Worm (Caenorhabditis elegans) whole organism, L3 larva: ENCODE measurements around the gene ver-3.

Experiments
- R02D3.7 ChIP-seq: fragments of 150-350 bp; optimal IDR thresholded peaks from 2 replicates; lab custom pipeline; 2014; ENCODE audit warnings: missing biosample characterization, missing genetic modification characterization
- ZK546.5 ChIP-seq: sonication (generic microtip); optimal IDR thresholded peaks from 2 replicates; lab custom pipeline; 2017; ENCODE audit warnings: missing biosample characterization, missing genetic modification characterization
- aly-2 ChIP-seq: fragments of 150-350 bp; optimal IDR thresholded peaks from 2 replicates; lab custom pipeline; 2014; ENCODE audit warnings: missing biosample characterization, missing genetic modification characterization
- ama-1 ChIP-seq: fragments of 150-350 bp; optimal IDR thresholded peaks from 2 replicates; lab custom pipeline; 2018
- ceh-28 ChIP-seq: fragments of 150-350 bp; optimal IDR thresholded peaks from 2 replicates; lab custom pipeline; 2014; ENCODE audit warnings: missing biosample characterization, missing genetic modification reagents, missing genetic modification characterization
- ceh-9 ChIP-seq: sonication (generic microtip); optimal IDR thresholded peaks from 2 replicates; lab custom pipeline; 2018; ENCODE audit warnings: missing biosample characterization, missing genetic modification characterization
- daf-12 ChIP-seq: fragments of 150-350 bp; optimal IDR thresholded peaks from 2 replicates; lab custom pipeline; 2014; ENCODE audit warnings: missing biosample characterization, missing genetic modification reagents, missing genetic modification characterization
- egl-5 ChIP-seq: fragments of 150-350 bp; optimal IDR thresholded peaks from 2 replicates; lab custom pipeline; 2017; ENCODE audit warnings: missing biosample characterization, missing genetic modification reagents, missing genetic modification characterization, inconsistent platforms
- elt-1 ChIP-seq: fragments of 150-350 bp; optimal IDR thresholded peaks from 2 replicates; lab custom pipeline; 2014; ENCODE audit warnings: missing biosample characterization, missing genetic modification characterization
- elt-2 ChIP-seq: sonication (generic microtip); optimal IDR thresholded peaks from 2 replicates; lab custom pipeline; 2016; ENCODE audit warnings: missing genetic modification reagents, mild to moderate bottlenecking, missing genetic modification characterization, missing compliant biosample characterization
- elt-3 ChIP-seq, 3 experiments: fragments of 150-350 bp in 1 of 3; sonication (generic microtip) in 2 of 3; optimal IDR thresholded peaks; 2 replicates in 2 of 3; 4 replicates in 1 of 3; lab custom pipeline; 2014 to 2017; ENCODE audit warnings: missing biosample characterization in 3 of 3, missing genetic modification characterization in 3 of 3
- eor-1 ChIP-seq, 2 experiments: fragments of 150-350 bp; optimal IDR thresholded peaks; 2 replicates each; lab custom pipeline; 2014 to 2018; ENCODE audit warnings: missing biosample characterization in 2 of 2, missing genetic modification characterization in 2 of 2
- fos-1 ChIP-seq: fragments of 150-350 bp; optimal IDR thresholded peaks from 2 replicates; lab custom pipeline; 2014; ENCODE audit warnings: missing biosample characterization, missing genetic modification characterization
- jun-1 ChIP-seq: fragments of 150-350 bp; optimal IDR thresholded peaks from 2 replicates; lab custom pipeline; 2014; ENCODE audit warnings: missing biosample characterization, missing genetic modification reagents, missing genetic modification characterization
- lin-15B ChIP-seq: fragments of 150-350 bp; optimal IDR thresholded peaks from 2 replicates; lab custom pipeline; 2014; ENCODE audit warnings: missing biosample characterization, missing genetic modification characterization
- lin-39 ChIP-seq: fragments of 150-350 bp; optimal IDR thresholded peaks from 2 replicates; lab custom pipeline; 2018; ENCODE audit warnings: missing biosample characterization, missing genetic modification reagents, missing genetic modification characterization
- lsy-12 ChIP-seq: sonication (generic microtip); optimal IDR thresholded peaks from 2 replicates; lab custom pipeline; 2016; ENCODE audit warnings: mild to moderate bottlenecking, missing genetic modification characterization, missing compliant biosample characterization
- mdl-1 ChIP-seq: fragments of 150-350 bp; optimal IDR thresholded peaks from 2 replicates; lab custom pipeline; 2014; ENCODE audit warnings: missing biosample characterization, missing genetic modification characterization
- nfya-1 ChIP-seq: sonication (generic microtip); optimal IDR thresholded peaks from 2 replicates; lab custom pipeline; 2017; ENCODE audit warnings: missing genetic modification characterization, mild to moderate bottlenecking, missing compliant biosample characterization, antibody characterized with exemption, moderate library complexity; ENCODE audit not compliant: insufficient read depth
- nhr-11 ChIP-seq: fragments of 150-350 bp; optimal IDR thresholded peaks from 2 replicates; lab custom pipeline; 2014; ENCODE audit warnings: missing biosample characterization, missing genetic modification characterization
- nhr-12 ChIP-seq: fragments of 150-350 bp; optimal IDR thresholded peaks from 2 replicates; lab custom pipeline; 2014; ENCODE audit warnings: missing biosample characterization, missing genetic modification characterization
- nhr-23 ChIP-seq: fragments of 150-350 bp; optimal IDR thresholded peaks from 2 replicates; lab custom pipeline; 2014; ENCODE audit warnings: missing biosample characterization, missing genetic modification reagents, missing genetic modification characterization
- nhr-237 ChIP-seq: fragments of 150-350 bp; optimal IDR thresholded peaks from 2 replicates; lab custom pipeline; 2014; ENCODE audit warnings: missing biosample characterization, missing genetic modification characterization
- nhr-25 ChIP-seq: sonication (generic microtip); optimal IDR thresholded peaks from 2 replicates; lab custom pipeline; 2017; ENCODE audit warnings: missing biosample characterization, missing genetic modification characterization
- nhr-28 ChIP-seq: fragments of 150-350 bp; optimal IDR thresholded peaks from 2 replicates; lab custom pipeline; 2014; ENCODE audit warnings: missing biosample characterization, missing genetic modification characterization
- nhr-43 ChIP-seq: sonication (generic microtip); optimal IDR thresholded peaks from 2 replicates; lab custom pipeline; 2016; ENCODE audit warnings: mild to moderate bottlenecking, missing genetic modification characterization, missing compliant biosample characterization; ENCODE audit not compliant: poor library complexity, severe bottlenecking
- nhr-76 ChIP-seq: fragments of 150-350 bp; sonication (generic microtip); optimal IDR thresholded peaks from 5 replicates; lab custom pipeline; 2014; ENCODE audit warnings: missing biosample characterization, missing genetic modification characterization
- pha-4 ChIP-seq: fragments of 150-350 bp; optimal IDR thresholded peaks from 2 replicates; lab custom pipeline; 2014; ENCODE audit warnings: missing biosample characterization, missing genetic modification reagents, missing genetic modification characterization
- sea-2 ChIP-seq: fragments of 150-350 bp; sonication (generic microtip); optimal IDR thresholded peaks from 4 replicates; lab custom pipeline; 2014; ENCODE audit warnings: missing biosample characterization, missing genetic modification reagents, missing genetic modification characterization
- snpc-4 ChIP-seq: fragments of 150-350 bp; optimal IDR thresholded peaks from 2 replicates; lab custom pipeline; 2014; ENCODE audit warnings: missing biosample characterization, missing genetic modification characterization
- tbx-2 ChIP-seq: sonication (generic microtip); optimal IDR thresholded peaks from 2 replicates; lab custom pipeline; 2016; ENCODE audit warnings: mild to moderate bottlenecking, missing genetic modification characterization, missing compliant biosample characterization
- unc-39 ChIP-seq: sonication (generic microtip); optimal IDR thresholded peaks from 4 replicates; lab custom pipeline; 2017; ENCODE audit warnings: missing biosample characterization, missing genetic modification characterization
- zag-1 ChIP-seq: fragments of 150-350 bp; optimal IDR thresholded peaks from 2 replicates; lab custom pipeline; 2014; ENCODE audit warnings: missing biosample characterization, missing genetic modification characterization
- ztf-11 ChIP-seq: fragments of 150-350 bp; optimal IDR thresholded peaks from 2 replicates; lab custom pipeline; 2014; ENCODE audit warnings: missing biosample characterization, missing genetic modification characterization
- ztf-4 ChIP-seq: fragments of 150-350 bp; optimal IDR thresholded peaks from 2 replicates; lab custom pipeline; 2014; ENCODE audit warnings: missing biosample characterization, missing genetic modification characterization

The ver-3 gene

DNA sequence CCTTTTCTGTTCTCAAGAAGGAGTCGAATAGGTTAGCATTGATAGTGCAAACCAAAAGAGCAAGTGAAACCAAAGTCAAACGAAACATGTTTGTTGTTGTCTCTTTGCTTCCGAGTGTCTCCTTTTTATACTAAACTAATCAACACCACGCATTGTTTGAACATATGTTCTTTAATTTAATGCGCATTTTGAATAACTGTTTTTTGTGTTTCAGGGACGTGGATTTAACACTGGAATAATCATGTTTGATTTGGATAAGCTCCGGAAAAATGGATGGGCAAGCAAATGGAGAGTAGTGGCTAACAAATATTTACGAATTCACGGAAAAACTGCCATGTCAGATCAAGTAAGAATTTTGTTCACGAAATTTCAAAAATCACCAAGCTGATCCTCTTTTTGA is 24.6 kb upstream of the ver-3 start, which contains the start of gene K09C8.9:
K09C8.9 (minus strand) TSS at position 101 of the 400 bp plus-strand sequence.
- no peak for TF ChIP-seq nhr-12
- TF ChIP-seq nfya-1: no peak
- no peak for TF ChIP-seq fos-1 (tag; lab: Kevin White, UChicago)
- no peak for TF ChIP-seq elt-1 (tag; lab: Kevin White, UChicago)
- TF ChIP-seq ztf-11 (tag; lab: Kevin White, UChicago): no peak
- no peak for TF ChIP-seq lin-15B
- no peak for TF ChIP-seq zag-1
- TF ChIP-seq sea-2 (GFP tag; lab: Kevin White, UChicago): no peak
- TF ChIP-seq R02D3.7: no peak
- TF ChIP-seq ceh-9 (tag; lab: Kevin White, UChicago): no peak
- TF ChIP-seq jun-1 (tag; lab: Kevin White, UChicago): no peak
- no peak for TF ChIP-seq aly-2 (tag; lab: Kevin White, UChicago)
- no peak for TF ChIP-seq unc-39 (tag; lab: Kevin White, UChicago)
- no peak for TF ChIP-seq ztf-4 (tag; lab: Kevin White, UChicago)
- TF ChIP-seq, all 47 proteins: peak for 0

DNA sequence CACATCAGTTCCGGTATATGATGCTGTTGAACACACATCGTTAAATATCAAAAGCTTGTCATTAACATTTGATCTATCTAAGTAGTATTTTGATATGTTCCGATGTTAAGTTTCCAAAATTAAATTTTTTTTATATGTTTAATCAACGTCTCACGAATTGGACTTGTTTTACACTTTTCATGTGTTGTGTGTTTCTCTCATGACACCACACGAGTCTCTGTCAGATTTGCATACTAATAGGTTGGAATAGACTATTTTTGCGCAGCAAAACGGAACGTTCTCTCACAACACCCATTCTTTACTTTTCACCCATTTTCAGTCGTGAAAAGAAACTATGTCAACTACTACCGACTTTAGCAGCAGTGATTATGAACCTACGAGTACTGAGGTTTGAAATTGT is 21.6 kb upstream of the ver-3 start, which contains the start of gene K09C8.8:
K09C8.8 (plus strand) TSS at position 301 of the 400 bp plus-strand sequence.
- TF ChIP-seq aly-2 (tag; lab: Kevin White, UChicago) (no peak), mdl-1 (tag; lab: Kevin White, UChicago) (no peak), nhr-12 (no peak), daf-12 (tag; lab: Kevin White, UChicago) (no peak), lin-15B (no peak), nhr-237 (tag; lab: Kevin White, UChicago) (no peak), ZK546.5 (tag; lab: Kevin White, UChicago) (no peak), ceh-28 (tag; lab: Kevin White, UChicago) (no peak), lin-39 (tag; lab: Kevin White, UChicago) (no peak), ama-1 (lab: Kevin White, UChicago) (no peak), fos-1 (tag; lab: Kevin White, UChicago) (no peak), snpc-4 (tag; lab: Kevin White, UChicago) (no peak), lsy-12 (no peak), eor-1 (tag; optimal IDR thresholded peaks at IDR 0.05; lab: Kevin White, UChicago) (no peak), pha-4 (no peak), nhr-43 (tag; lab: Kevin White, UChicago) (no peak)

DNA sequence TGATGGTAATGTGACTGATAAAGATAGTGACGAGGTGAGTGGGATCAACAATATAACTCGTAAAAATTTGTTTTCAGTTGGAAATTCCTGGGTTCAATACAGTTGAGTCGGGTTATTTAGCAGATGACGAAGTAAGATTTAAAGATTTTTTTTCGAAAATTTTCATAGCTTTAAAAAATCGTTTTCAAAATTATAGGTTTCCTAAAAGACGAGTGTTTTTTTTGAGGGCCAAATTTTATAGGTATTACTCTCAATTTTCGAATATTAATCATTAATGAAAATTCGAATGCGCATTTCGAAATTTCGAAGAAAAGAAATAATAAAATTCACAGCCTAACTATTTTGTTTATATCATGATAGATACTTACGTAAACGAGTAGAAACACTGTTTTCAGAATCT is 21.2 kb upstream of the ver-3 start:
- TF ChIP-seq nhr-43 (tag; lab: Kevin White, UChicago) (no peak), ztf-11 (tag; lab: Kevin White, UChicago) (no peak), tbx-2 (tag; lab: Kevin White, UChicago) (no peak), nhr-25 (tag; lab: Kevin White, UChicago) (no peak), lin-39 (tag; lab: Kevin White, UChicago) (no peak), nhr-28 (tag; lab: Kevin White, UChicago) (no peak), pha-4 (no peak), nhr-76 (tag; lab: Kevin White, UChicago) (no peak), nhr-23 (tag; lab: Kevin White, UChicago) (no peak)
- TF ChIP-seq, all 47 proteins: peak for 0

DNA sequence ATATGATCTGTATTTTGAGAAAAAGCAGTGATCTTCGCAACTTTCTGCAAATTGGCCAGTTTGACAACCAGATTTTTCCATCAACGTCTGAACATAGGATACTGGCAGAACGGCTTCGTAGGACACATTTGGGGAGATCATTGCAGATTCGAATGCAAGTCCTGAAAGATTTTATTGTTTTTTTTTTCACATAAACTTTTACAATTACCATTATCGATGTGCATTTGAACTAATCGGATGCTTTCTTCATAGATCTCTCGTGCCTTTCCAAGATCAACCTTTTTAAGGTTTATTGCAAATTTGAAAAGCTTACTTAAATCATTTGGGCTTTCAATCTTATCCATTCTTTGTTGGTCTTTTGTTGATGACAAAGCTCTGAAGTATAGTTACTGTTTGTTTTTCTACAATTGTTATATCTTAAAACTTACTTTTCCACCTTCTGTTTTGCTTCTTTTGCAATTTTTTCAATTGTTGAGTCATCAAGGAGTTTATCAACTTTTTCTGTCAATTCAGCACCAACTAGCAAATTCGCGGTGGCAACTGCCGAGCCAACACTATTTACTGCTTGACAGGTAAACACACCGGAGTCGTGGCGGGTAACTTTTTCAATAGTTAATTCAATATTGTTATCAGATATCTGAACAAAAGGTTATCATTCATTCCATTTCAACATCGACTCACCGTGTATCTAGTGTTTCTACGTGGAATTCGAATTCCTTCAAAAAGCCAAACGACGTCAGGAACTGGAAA is 15.7 kb upstream of the ver-3 start:
- TF ChIP-seq nfya-1 (no peak), elt-3 (tag; optimal IDR thresholded peaks at IDR 0.05; lab: Kevin White, UChicago) (no peak), daf-12 (tag; lab: Kevin White, UChicago) (no peak), fos-1 (tag; lab: Kevin White, UChicago) (no peak), nhr-11 (no peak), nhr-28 (tag; lab: Kevin White, UChicago) (no peak), jun-1 (tag; lab: Kevin White, UChicago) (no peak), elt-2 (tag; lab: Kevin White, UChicago) (no peak), sea-2 (GFP tag; lab: Kevin White, UChicago) (no peak), ama-1 (lab: Kevin White, UChicago) (no peak), egl-5 (tag; lab: Kevin White, UChicago) (no peak), ztf-4 (tag; lab: Kevin White, UChicago) (no peak)
- TF ChIP-seq, all 47 proteins: peak for 0
